Worm (Caenorhabditis elegans) whole organism, early embryonic: Measurements from ENCODE around the gene comt-3.
A peak's percentile ranks its signal among the peaks of the same experiment; 100 is the strongest.
"Not testable (repeated sequence)": the region's sequence is repeated elsewhere in the genome, so short reads cannot be mapped to it uniquely, and the experiment has no call there.

Experiments used
- B0310.2 ChIP-seq: sonication (generic microtip); optimal IDR thresholded peaks from 2 replicates; lab custom pipeline; 2016; ENCODE audit warnings: mild to moderate bottlenecking, missing genetic modification characterization, missing compliant biosample characterization
- F13C5.2 ChIP-seq: sonication (generic microtip); optimal IDR thresholded peaks from 2 replicates; lab custom pipeline; 2017; ENCODE audit warnings: mild to moderate bottlenecking, missing genetic modification characterization, inconsistent platforms, missing compliant biosample characterization
- aly-1 ChIP-seq: sonication (generic microtip); optimal IDR thresholded peaks from 2 replicates; lab custom pipeline; 2016; ENCODE audit warnings: missing genetic modification characterization, missing compliant biosample characterization
- ama-1 ChIP-seq: fragments of 150-350 bp; optimal IDR thresholded peaks from 2 replicates; lab custom pipeline; 2014
- ceh-13 ChIP-seq: fragments of 200-800 bp; sonication (Bioruptor generic); optimal IDR thresholded peaks from 2 replicates; lab custom pipeline; 2018; ENCODE audit warnings: mild to moderate bottlenecking, missing genetic modification characterization, missing compliant biosample characterization
- ceh-36 ChIP-seq: sonication (generic microtip); optimal IDR thresholded peaks from 2 replicates; lab custom pipeline; 2016; ENCODE audit warnings: missing genetic modification characterization, inconsistent platforms, missing compliant biosample characterization
- ets-7 ChIP-seq: sonication (generic microtip); optimal IDR thresholded peaks from 2 replicates; lab custom pipeline; 2016; ENCODE audit warnings: missing genotype, missing genetic modification characterization, missing compliant biosample characterization
- flt-1 ChIP-seq: fragments of 200-800 bp; sonication (Bioruptor generic); IDR thresholded peaks from 2 replicates; pipeline ENCODE4 v1.3.6; 2022; ENCODE audit warnings: missing genetic modification characterization, missing compliant biosample characterization
- hmbx-1 ChIP-seq: sonication (generic microtip); optimal IDR thresholded peaks from 2 replicates; lab custom pipeline; 2016; ENCODE audit warnings: mild to moderate bottlenecking, missing genetic modification characterization, missing compliant biosample characterization
- hmg-4 ChIP-seq: fragments of 200-800 bp; sonication (Bioruptor generic); optimal IDR thresholded peaks from 2 replicates; lab custom pipeline; 2018; ENCODE audit warnings: mild to moderate bottlenecking, missing genetic modification characterization, missing compliant biosample characterization
- hnd-1 ChIP-seq: sonication (generic microtip); optimal IDR thresholded peaks from 2 replicates; lab custom pipeline; 2016; ENCODE audit warnings: missing genetic modification characterization, missing compliant biosample characterization
- pes-1 ChIP-seq: fragments of 200-800 bp; sonication (Bioruptor generic); IDR thresholded peaks from 2 replicates; pipeline ENCODE4 v1.3.6; 2022; ENCODE audit warnings: missing genetic modification reagents, missing genetic modification characterization, missing compliant biosample characterization
- scrt-1 ChIP-seq: fragments of 200-800 bp; sonication (Bioruptor generic); IDR thresholded peaks from 2 replicates; pipeline ENCODE4 v1.3.6; 2022; ENCODE audit warnings: missing genetic modification characterization, missing compliant biosample characterization
- sea-1 ChIP-seq: fragments of 200-800 bp; sonication (Bioruptor generic); conservative IDR thresholded peaks from 2 replicates; pipeline ENCODE4 v1.3.6; 2022; ENCODE audit warnings: missing genetic modification characterization, missing compliant biosample characterization
- tbx-11 ChIP-seq: fragments of 200-800 bp; sonication (Bioruptor generic); IDR thresholded peaks from 2 replicates; pipeline ENCODE4 v1.3.6; 2022; ENCODE audit warnings: missing genetic modification characterization, missing compliant biosample characterization
- tbx-37 ChIP-seq: fragments of 200-800 bp; sonication (Bioruptor generic); conservative IDR thresholded peaks from 2 replicates; pipeline ENCODE4 v1.3.6; 2022; ENCODE audit warnings: missing genetic modification reagents, missing genetic modification characterization, missing compliant biosample characterization
- tra-4 ChIP-seq: sonication (generic microtip); optimal IDR thresholded peaks from 2 replicates; lab custom pipeline; 2017; ENCODE audit warnings: missing genetic modification characterization, missing compliant biosample characterization

The comt-3 gene

DNA sequence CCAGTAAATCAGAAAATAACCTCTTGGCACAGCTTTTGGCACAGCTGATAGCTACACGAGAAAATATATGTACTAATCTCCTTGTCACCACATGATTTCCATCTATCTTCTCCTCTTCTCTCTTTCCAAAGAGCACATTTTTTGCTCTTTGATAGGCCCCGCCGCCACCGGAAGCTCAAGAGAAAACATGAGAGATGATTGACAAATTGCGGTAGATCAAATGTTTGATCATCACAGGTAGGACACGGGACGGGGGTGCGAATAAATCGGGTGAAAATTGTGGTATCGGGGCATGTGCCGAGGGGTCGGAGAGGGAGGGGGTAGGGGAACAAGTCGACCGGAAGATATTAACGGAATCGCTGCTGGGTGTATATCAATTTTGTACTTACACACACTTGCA is 18.7 kb downstream of the comt-3 start:
- TF ChIP-seq hmbx-1 (tag; lab: Kevin White, UChicago) (no peak), hmg-4 (no peak), ceh-13 (GFP tag; lab: Kevin White, UChicago) (no peak), sea-1 (GFP tag; lab: Robert Waterston, UW) (no peak), hnd-1 (tag; lab: Kevin White, UChicago) (no peak), ceh-36 (no peak), aly-1 (tag; lab: Kevin White, UChicago) (no peak), tbx-37 (no peak)

DNA sequence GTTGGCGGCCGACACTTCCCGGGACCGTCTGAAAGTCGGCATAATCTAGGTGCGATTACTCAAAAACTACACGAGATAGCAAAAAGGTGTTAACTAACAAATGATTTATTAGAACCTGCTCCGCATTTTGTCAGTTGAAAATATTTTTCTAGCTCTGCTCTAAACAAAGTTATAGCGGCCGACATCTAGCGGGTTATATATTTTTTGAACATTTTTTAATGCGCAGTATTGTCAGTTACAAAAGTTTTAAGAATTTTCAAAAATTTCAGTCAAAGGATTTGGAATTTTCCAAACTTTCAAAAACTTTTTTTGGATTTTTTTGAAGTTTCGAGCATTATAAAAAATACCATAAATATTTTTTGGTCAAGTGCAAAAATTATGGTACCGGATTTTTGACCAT is 23.9 kb downstream of the comt-3 start:
- TF ChIP-seq pes-1 (GFP tag; lab: Robert Waterston, UW): no peak
- TF ChIP-seq scrt-1 (GFP tag; lab: Robert Waterston, UW): no peak
- TF ChIP-seq ama-1: no peak
- no peak for TF ChIP-seq aly-1 (tag; lab: Kevin White, UChicago)
- TF ChIP-seq tra-4: no peak
- no peak for TF ChIP-seq ets-7 (tag; lab: Kevin White, UChicago)
- no peak for TF ChIP-seq tbx-37
- no peak for TF ChIP-seq hnd-1 (tag; lab: Kevin White, UChicago)
- TF ChIP-seq sea-1 (GFP tag; lab: Robert Waterston, UW): no peak
- no peak for TF ChIP-seq hmg-4
- no peak for TF ChIP-seq B0310.2 (tag; lab: Kevin White, UChicago)
- TF ChIP-seq ceh-13 (GFP tag; lab: Kevin White, UChicago): no peak
- no peak for TF ChIP-seq F13C5.2 (tag; lab: Kevin White, UChicago)
- TF ChIP-seq flt-1 (GFP tag; lab: Robert Waterston, UW): no peak
- TF ChIP-seq ceh-36: no peak
- no peak for TF ChIP-seq hmbx-1 (tag; lab: Kevin White, UChicago)
- TF ChIP-seq tbx-11 (GFP tag; lab: Robert Waterston, UW): no peak

DNA sequence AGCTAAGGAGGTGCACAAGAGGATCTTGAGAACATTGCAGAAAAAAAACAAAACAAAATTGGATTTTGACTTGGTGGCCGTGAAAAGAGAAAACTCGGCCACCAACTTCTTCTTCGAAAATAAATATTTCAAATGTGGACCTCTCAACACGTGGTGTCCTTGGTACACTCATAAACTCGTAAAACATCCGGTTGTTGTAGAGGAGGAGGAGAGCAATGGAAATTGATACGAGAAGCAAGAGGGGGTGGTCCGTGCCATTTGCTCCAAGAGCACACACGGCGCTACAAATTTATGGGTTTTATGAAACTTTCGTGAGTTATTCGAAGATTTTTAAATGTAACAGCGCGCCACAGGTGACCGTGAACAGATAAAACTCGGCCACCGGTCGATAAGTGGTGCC is 24.6 kb downstream of the comt-3 start:
- TF ChIP-seq sea-1 (GFP tag; lab: Robert Waterston, UW) (no peak), aly-1 (tag; lab: Kevin White, UChicago) (no peak), tra-4 (no peak), ets-7 (tag; lab: Kevin White, UChicago) (no peak), tbx-37 (no peak)

DNA sequence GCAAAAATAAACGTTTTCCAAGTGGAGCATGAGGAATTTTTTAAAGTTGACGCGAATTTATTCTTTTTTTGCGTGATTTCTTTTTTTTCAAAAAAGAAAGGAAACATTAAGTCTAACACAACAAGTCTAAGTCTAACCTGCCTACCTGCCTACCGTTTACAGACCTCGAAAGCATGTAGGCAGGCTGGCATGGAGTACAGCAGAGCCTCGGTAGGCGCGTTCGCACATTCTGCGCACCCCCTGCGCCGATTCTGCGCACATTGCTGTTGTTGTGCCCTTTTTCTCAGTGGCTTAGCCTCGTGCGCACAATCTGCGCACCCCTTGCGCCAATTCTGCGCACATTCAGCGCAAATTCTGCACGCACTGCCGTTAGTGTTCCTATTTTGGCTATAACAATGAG is 26.5 kb downstream of the comt-3 start:
- TF ChIP-seq aly-1 (tag; lab: Kevin White, UChicago) (no peak), ceh-13 (GFP tag; lab: Kevin White, UChicago) (no peak), tbx-37 (no peak), scrt-1 (GFP tag; lab: Robert Waterston, UW) (no peak), hmbx-1 (tag; lab: Kevin White, UChicago) (no peak), hmg-4 (no peak), ceh-36 (no peak), tra-4 (no peak), F13C5.2 (tag; lab: Kevin White, UChicago) (no peak), B0310.2 (tag; lab: Kevin White, UChicago) (no peak), pes-1 (GFP tag; lab: Robert Waterston, UW) (no peak), ets-7 (tag; lab: Kevin White, UChicago) (no peak)

DNA sequence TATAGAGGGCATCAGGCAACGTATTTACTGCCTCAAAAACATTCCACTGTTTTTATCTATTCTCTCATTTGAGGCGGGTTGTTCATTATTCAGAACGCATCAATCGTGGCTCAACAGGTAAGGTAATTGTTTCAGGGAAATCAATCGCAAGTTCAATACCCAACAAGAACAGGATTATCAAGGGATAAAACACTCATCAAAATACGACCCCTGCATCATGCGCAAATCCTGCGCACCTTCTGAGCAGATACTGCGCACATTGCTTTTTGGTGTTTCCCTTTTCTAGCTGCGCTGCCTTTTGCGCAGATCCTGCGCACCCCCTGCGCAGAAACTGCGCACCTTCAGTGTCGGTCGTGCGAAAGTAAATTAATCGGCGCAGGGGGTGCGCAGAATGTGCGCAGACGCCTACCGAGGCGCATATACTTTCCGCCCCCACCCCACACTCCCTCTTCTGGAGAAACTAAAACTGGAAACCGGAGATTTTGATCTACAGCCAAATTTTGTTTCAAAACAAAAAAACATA is 28.5 kb downstream of the comt-3 start, which contains the start of gene F36F12.3:
F36F12.3 (plus strand) TSS at position 51 of the 523 bp plus-strand sequence.
- TF ChIP-seq scrt-1 (GFP tag; lab: Robert Waterston, UW): 0 out of 2 replicates have a peak, but pooled peaks have one; percentile 11

DNA sequence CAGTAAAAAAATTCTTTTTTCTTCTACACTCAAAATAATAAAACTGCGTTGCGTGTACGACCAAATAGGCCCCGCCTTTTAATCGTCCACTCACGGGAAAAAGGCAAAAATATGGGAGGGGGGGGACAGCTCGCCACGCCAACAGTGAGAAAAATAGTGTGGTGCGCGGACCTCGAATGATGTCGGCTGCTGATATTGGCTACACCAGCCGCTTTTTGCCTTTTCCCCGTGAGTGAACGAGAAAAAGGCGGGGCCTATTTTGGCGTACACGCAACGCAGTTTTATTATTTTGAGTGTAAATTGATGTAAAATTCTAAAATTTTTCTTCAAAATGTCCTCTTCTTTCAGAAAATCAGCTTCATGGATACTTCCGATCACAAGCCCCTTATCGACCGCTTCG is 33.0 kb downstream of the comt-3 start, which contains the start of gene ztf-28:
ztf-28 (plus strand) TSS at position 349 of the 400 bp plus-strand sequence.
- not testable (repeated sequence) for TF ChIP-seq F13C5.2 (tag; lab: Kevin White, UChicago); flt-1 (GFP tag; lab: Robert Waterston, UW); ceh-36

DNA sequence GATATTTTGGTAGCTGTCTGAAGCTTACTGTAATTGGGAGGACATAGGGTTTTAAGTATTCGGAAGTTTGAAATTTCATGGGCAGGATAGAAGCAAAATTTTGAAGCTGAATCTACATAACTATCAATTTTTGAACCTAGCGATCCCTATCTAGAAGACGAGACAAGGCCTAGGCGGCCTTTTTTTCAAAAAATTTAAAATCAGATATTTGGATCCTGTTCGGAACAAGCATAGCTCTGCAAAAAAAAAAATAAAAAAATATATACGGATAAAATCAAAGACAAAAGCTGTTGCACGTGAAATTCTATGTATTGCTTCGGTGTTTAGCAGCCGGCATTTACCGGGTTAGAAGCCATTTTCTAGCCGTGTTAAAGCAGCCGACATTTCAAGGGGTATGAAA is 37.9 kb downstream of the comt-3 start, which contains the start of gene F36F12.2:
F36F12.2 (minus strand) TSS at position 101 of the 400 bp plus-strand sequence.
- no peak for TF ChIP-seq scrt-1 (GFP tag; lab: Robert Waterston, UW)
- no peak for TF ChIP-seq tbx-37
- no peak for TF ChIP-seq hnd-1 (tag; lab: Kevin White, UChicago)
- TF ChIP-seq ets-7 (tag; lab: Kevin White, UChicago): no peak
- TF ChIP-seq sea-1 (GFP tag; lab: Robert Waterston, UW): no peak
- no peak for TF ChIP-seq ceh-36
- no peak for TF ChIP-seq F13C5.2 (tag; lab: Kevin White, UChicago)
- TF ChIP-seq flt-1 (GFP tag; lab: Robert Waterston, UW): no peak
- TF ChIP-seq hmg-4: no peak
- no peak for TF ChIP-seq pes-1 (GFP tag; lab: Robert Waterston, UW)
- no peak for TF ChIP-seq ama-1
- no peak for TF ChIP-seq aly-1 (tag; lab: Kevin White, UChicago)
- no peak for TF ChIP-seq tbx-11 (GFP tag; lab: Robert Waterston, UW)
- TF ChIP-seq ceh-13 (GFP tag; lab: Kevin White, UChicago): no peak
- TF ChIP-seq tra-4: no peak
- no peak for TF ChIP-seq B0310.2 (tag; lab: Kevin White, UChicago)
- no peak for TF ChIP-seq hmbx-1 (tag; lab: Kevin White, UChicago)

DNA sequence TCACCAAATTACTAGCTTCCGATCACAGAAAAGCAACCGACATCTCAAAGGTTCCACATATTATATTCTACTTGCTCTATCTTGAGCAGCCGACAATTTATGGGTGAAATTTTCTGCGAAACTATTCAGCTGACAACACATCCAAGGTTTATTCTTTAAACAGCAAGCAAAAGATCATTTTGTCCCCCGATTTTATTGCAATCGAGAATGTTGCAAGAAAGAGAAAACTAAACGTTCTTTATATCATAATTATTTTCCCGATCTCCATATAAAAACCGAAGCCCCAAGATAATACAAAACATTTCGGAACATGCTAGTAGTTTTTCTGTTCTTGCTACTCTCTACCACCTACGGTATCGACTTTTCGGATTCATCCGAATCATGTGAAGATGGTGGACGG is 38.4 kb downstream of the comt-3 start, which contains the start of gene clec-207:
clec-207 (plus strand) TSS at position 301 of the 400 bp plus-strand sequence.
- TF ChIP-seq hmg-4 (no peak), aly-1 (tag; lab: Kevin White, UChicago) (no peak), B0310.2 (tag; lab: Kevin White, UChicago) (no peak), hmbx-1 (tag; lab: Kevin White, UChicago) (no peak), tbx-11 (GFP tag; lab: Robert Waterston, UW) (no peak), tra-4 (no peak), hnd-1 (tag; lab: Kevin White, UChicago) (no peak), sea-1 (GFP tag; lab: Robert Waterston, UW) (no peak), ama-1 (no peak)
